Fruit fly (Drosophila melanogaster) whole organism, prepupa: ENCODE data around the gene mRpL44.

ENCODE experiments used
- Blimp-1 ChIP-seq: fragments of 200-800 bp; sonication (Bioruptor generic); optimal IDR thresholded peaks from 3 replicates; lab custom pipeline; 2017; ENCODE audit warnings: missing biosample characterization, missing genetic modification characterization, mild to moderate bottlenecking, moderate library complexity, missing genetic modification reagents
- CG10669 ChIP-seq: fragments of 200-800 bp; sonication (Bioruptor generic); optimal IDR thresholded peaks from 3 replicates; lab custom pipeline; 2018; ENCODE audit warnings: missing biosample characterization, mild to moderate bottlenecking, missing genetic modification characterization, moderate library complexity
- CG11902 ChIP-seq: fragments of 200-800 bp; sonication (Bioruptor generic); optimal IDR thresholded peaks from 3 replicates; lab custom pipeline; 2016; ENCODE audit warnings: missing biosample characterization, missing genetic modification characterization
- CG1621 ChIP-seq: fragments of 200-800 bp; sonication (Bioruptor generic); optimal IDR thresholded peaks from 3 replicates; lab custom pipeline; 2018; ENCODE audit warnings: missing biosample characterization, mild to moderate bottlenecking, missing genetic modification characterization
- CG16779 ChIP-seq: fragments of 200-800 bp; sonication (Bioruptor generic); optimal IDR thresholded peaks from 3 replicates; lab custom pipeline; 2017; ENCODE audit warnings: missing biosample characterization, mild to moderate bottlenecking, missing genetic modification characterization
- CG3032 ChIP-seq: fragments of 200-800 bp; optimal IDR thresholded peaks from 2 replicates; lab custom pipeline; 2019; ENCODE audit warnings: missing biosample characterization, mild to moderate bottlenecking, missing genetic modification characterization, moderate library complexity
- CG31627 ChIP-seq: fragments of 200-800 bp; sonication (Bioruptor generic); optimal IDR thresholded peaks from 3 replicates; lab custom pipeline; 2016; ENCODE audit warnings: missing biosample characterization, missing genetic modification characterization
- CG32006 ChIP-seq: fragments of 200-800 bp; sonication (Bioruptor generic); optimal IDR thresholded peaks from 3 replicates; lab custom pipeline; 2017; ENCODE audit warnings: missing biosample characterization, mild to moderate bottlenecking, missing genetic modification characterization
- CG3919 ChIP-seq: fragments of 200-800 bp; sonication (Bioruptor generic); optimal IDR thresholded peaks from 3 replicates; lab custom pipeline; 2016; ENCODE audit warnings: missing biosample characterization, missing genetic modification characterization
- CG6163 ChIP-seq: fragments of 200-800 bp; sonication (Bioruptor generic); IDR thresholded peaks from 3 replicates; pipeline ENCODE4 v1.3.6; 2022; ENCODE audit warnings: missing biosample characterization, missing genetic modification characterization
- CG6276 ChIP-seq: fragments of 200-800 bp; sonication (Bioruptor generic); optimal IDR thresholded peaks from 2 replicates; lab custom pipeline; 2017; ENCODE audit warnings: missing biosample characterization, mild to moderate bottlenecking, missing genetic modification characterization
- CG6808 ChIP-seq: fragments of 200-800 bp; sonication (Bioruptor generic); optimal IDR thresholded peaks from 3 replicates; lab custom pipeline; 2017; ENCODE audit warnings: missing biosample characterization, missing genetic modification characterization, mild to moderate bottlenecking, moderate library complexity, missing genetic modification reagents
- CG6854 ChIP-seq: fragments of 200-800 bp; sonication (Bioruptor generic); optimal IDR thresholded peaks from 2 replicates; lab custom pipeline; 2017; ENCODE audit warnings: missing biosample characterization, mild to moderate bottlenecking, missing genetic modification characterization
- CG7368 ChIP-seq: fragments of 200-800 bp; sonication (Bioruptor generic); optimal IDR thresholded peaks from 3 replicates; lab custom pipeline; 2016; ENCODE audit warnings: missing biosample characterization, missing genetic modification characterization
- CG8119 ChIP-seq: fragments of 200-800 bp; sonication (Bioruptor generic); IDR thresholded peaks from 3 replicates; pipeline ENCODE4 v1.3.6; 2022; ENCODE audit warnings: missing biosample characterization, missing genetic modification characterization
- CG8319 ChIP-seq: fragments of 200-800 bp; sonication (Bioruptor generic); optimal IDR thresholded peaks from 3 replicates; lab custom pipeline; 2016; ENCODE audit warnings: missing biosample characterization, missing genetic modification characterization
- CG9139 ChIP-seq: fragments of 200-800 bp; sonication (Bioruptor generic); optimal IDR thresholded peaks from 3 replicates; lab custom pipeline; 2017; ENCODE audit warnings: missing biosample characterization, mild to moderate bottlenecking, missing genetic modification characterization
- Eip78C ChIP-seq: fragments of 200-800 bp; sonication (Bioruptor generic); peaks from one replicate; lab custom pipeline; 2016; ENCODE audit warnings: missing biosample characterization, missing genetic modification characterization
- Gug ChIP-seq: fragments of 200-800 bp; sonication (Bioruptor generic); IDR thresholded peaks from 2 replicates; pipeline ENCODE4 v1.3.6; 2022; ENCODE audit warnings: missing biosample characterization, missing genetic modification characterization
- Hr38 ChIP-seq: sonication (Bioruptor generic); optimal IDR thresholded peaks from 2 replicates; lab custom pipeline; 2016; ENCODE audit warnings: missing biosample characterization, missing genetic modification characterization
- Hr39 ChIP-seq: fragments of 200-800 bp; sonication (Bioruptor generic); optimal IDR thresholded peaks from 2 replicates; lab custom pipeline; 2016; ENCODE audit warnings: missing biosample characterization, missing genetic modification characterization
- Hr4 ChIP-seq: fragments of 200-800 bp; sonication (Bioruptor generic); optimal IDR thresholded peaks from 3 replicates; lab custom pipeline; 2016; ENCODE audit warnings: missing biosample characterization, missing genetic modification characterization
- Lpt ChIP-seq: fragments of 200-800 bp; sonication (Bioruptor generic); optimal IDR thresholded peaks from 3 replicates; lab custom pipeline; 2016; ENCODE audit warnings: missing biosample characterization, missing genetic modification characterization
- Sox14 ChIP-seq: fragments of 200-800 bp; sonication (Bioruptor generic); optimal IDR thresholded peaks from 3 replicates; lab custom pipeline; 2016; ENCODE audit warnings: missing biosample characterization, missing genetic modification characterization
- Sox15 ChIP-seq: fragments of 200-800 bp; sonication (Bioruptor generic); optimal IDR thresholded peaks from 3 replicates; lab custom pipeline; 2016; ENCODE audit warnings: missing biosample characterization, missing genetic modification characterization
- achi ChIP-seq: fragments of 200-800 bp; sonication (Bioruptor generic); optimal IDR thresholded peaks from 3 replicates; lab custom pipeline; 2016; ENCODE audit warnings: missing biosample characterization, missing genetic modification characterization
- acj6 ChIP-seq: fragments of 200-800 bp; sonication (Bioruptor generic); optimal IDR thresholded peaks from 3 replicates; lab custom pipeline; 2016; ENCODE audit warnings: missing biosample characterization, missing genetic modification characterization
- cyc ChIP-seq: fragments of 200-800 bp; sonication (Bioruptor generic); optimal IDR thresholded peaks from 3 replicates; lab custom pipeline; 2016; ENCODE audit warnings: missing biosample characterization, missing genetic modification characterization
- dsx ChIP-seq: fragments of 200-800 bp; optimal IDR thresholded peaks from 3 replicates; lab custom pipeline; 2019; ENCODE audit warnings: missing biosample characterization, mild to moderate bottlenecking, missing genetic modification characterization, moderate library complexity; ENCODE audit not compliant: poor library complexity, severe bottlenecking
- eg ChIP-seq: fragments of 200-800 bp; sonication (Bioruptor generic); IDR thresholded peaks from 3 replicates; pipeline ENCODE4 v1.3.6; 2022; ENCODE audit warnings: missing biosample characterization, missing genetic modification characterization
- fd59A ChIP-seq: fragments of 200-800 bp; sonication (Bioruptor generic); optimal IDR thresholded peaks from 2 replicates; lab custom pipeline; 2017; ENCODE audit warnings: missing biosample characterization, mild to moderate bottlenecking, missing genetic modification characterization, missing genetic modification reagents
- fd85E ChIP-seq: fragments of 200-800 bp; sonication (Bioruptor generic); optimal IDR thresholded peaks from 3 replicates; lab custom pipeline; 2016; ENCODE audit warnings: missing biosample characterization, missing genetic modification characterization
- fkh ChIP-seq: fragments of 200-800 bp; sonication (Bioruptor generic); optimal IDR thresholded peaks from 3 replicates; lab custom pipeline; 2017; ENCODE audit warnings: missing biosample characterization, mild to moderate bottlenecking, missing genetic modification characterization, moderate library complexity
- lz ChIP-seq: fragments of 200-800 bp; sonication (Bioruptor generic); optimal IDR thresholded peaks from 3 replicates; lab custom pipeline; 2016; ENCODE audit warnings: missing biosample characterization, missing genetic modification characterization
- net ChIP-seq: fragments of 200-800 bp; sonication (Bioruptor generic); optimal IDR thresholded peaks from 3 replicates; lab custom pipeline; 2016; ENCODE audit warnings: missing biosample characterization, missing genetic modification characterization
- pdm3 ChIP-seq: fragments of 200-800 bp; sonication (Bioruptor generic); optimal IDR thresholded peaks from 3 replicates; lab custom pipeline; 2016; ENCODE audit warnings: missing biosample characterization, missing genetic modification characterization
- ss ChIP-seq, 2 experiments: fragments of 200-800 bp; sonication (Bioruptor generic); optimal IDR thresholded peaks; 2 replicates in 1 of 2; 3 replicates in 1 of 2; lab custom pipeline; 2017 to 2018; ENCODE audit warnings: mild to moderate bottlenecking in 2 of 2, missing biosample characterization in 2 of 2, missing genetic modification characterization in 2 of 2, moderate library complexity in 1 of 2
- svp ChIP-seq: fragments of 200-800 bp; sonication (Bioruptor generic); peaks from one replicate; lab custom pipeline; 2016; ENCODE audit warnings: missing biosample characterization, missing genetic modification characterization
- vri ChIP-seq: fragments of 200-800 bp; sonication (Bioruptor generic); optimal IDR thresholded peaks from 3 replicates; lab custom pipeline; 2016; ENCODE audit warnings: missing biosample characterization, mild to moderate bottlenecking, missing genetic modification characterization

mRpL44 gene

dm6 chr3R:5518627-5519026 lies 48.2 kb upstream of the mRpL44 start (continued):
- TF ChIP-seq Blimp-1 (GFP tag; lab: Kevin White, UChicago) (no peak), net (GFP tag; lab: Kevin White, UChicago) (peak; percentile 73), CG6163 (GFP tag; lab: Robert Waterston, UW) (peak; percentile 80), fd85E (GFP tag; lab: Kevin White, UChicago) (no peak), CG11902 (GFP tag; lab: Kevin White, UChicago) (peak; percentile 40), lz (peak; percentile 69), Hr39 (GFP tag; lab: Kevin White, UChicago) (peak; percentile 70), Gug (GFP tag; lab: Robert Waterston, UW) (peak; percentile 43; the same call in 1 of the 2 replicates), CG1621 (tag; lab: Kevin White, UChicago) (peak; percentile 41), cyc (GFP tag; lab: Kevin White, UChicago) (peak; percentile 60), pdm3 (GFP tag; lab: Kevin White, UChicago) (peak; percentile 74), CG8319 (GFP tag; lab: Kevin White, UChicago) (peak; percentile 51), CG31627 (peak; percentile 72), Sox15 (GFP tag; lab: Kevin White, UChicago) (peak; percentile 52), fkh (GFP tag; lab: Kevin White, UChicago) (no peak), Sox14 (GFP tag; lab: Kevin White, UChicago) (peak; percentile 64), dsx (peak; percentile 90), CG3032 (tag; lab: Kevin White, UChicago) (peak; percentile 48), CG32006 (GFP tag; lab: Kevin White, UChicago) (peak; percentile 78), CG8119 (peak; percentile 61; the same call in 1 of the 3 replicates), achi (GFP tag; lab: Kevin White, UChicago) (peak; percentile 65), Hr4 (GFP tag; lab: Kevin White, UChicago) (peak; percentile 71), vri (GFP tag; lab: Kevin White, UChicago) (peak; percentile 30), CG6854 (GFP tag; lab: Kevin White, UChicago) (no peak), fd59A (peak; percentile 63), CG10669 (GFP tag; lab: Kevin White, UChicago) (peak; percentile 74), eg (GFP tag; lab: Robert Waterston, UW) (peak; percentile 75), CG9139 (GFP tag; lab: Kevin White, UChicago) (no peak), acj6 (GFP tag; lab: Kevin White, UChicago) (peak; percentile 63)

dm6 chr3R:5517876-5518211 lies 47.4 kb upstream of the mRpL44 start:
- TF ChIP-seq CG3032 (tag; lab: Kevin White, UChicago) (no peak), svp (GFP tag; lab: Kevin White, UChicago) (peak; percentile 90)

- TF ChIP-seq CG1621 (tag; lab: Kevin White, UChicago) = peak; percentile 24
- peak; percentile 42 for TF ChIP-seq CG9139 (GFP tag; lab: Kevin White, UChicago)
- TF ChIP-seq CG6276 = peak; percentile 40
- no peak for TF ChIP-seq CG7368 (GFP tag; lab: Kevin White, UChicago)
- no peak for TF ChIP-seq net (GFP tag; lab: Kevin White, UChicago)
- TF ChIP-seq dsx = no peak
- peak; percentile 20 for TF ChIP-seq CG16779 (tag; lab: Kevin White, UChicago)
- TF ChIP-seq CG8119 = peak; percentile 28; the same call in 1 of the 3 replicates
- TF ChIP-seq CG3919 = peak; percentile 8
- TF ChIP-seq CG6854 (GFP tag; lab: Kevin White, UChicago) = peak; percentile 45
- no peak for TF ChIP-seq Hr38 (GFP tag; lab: Kevin White, UChicago)
- TF ChIP-seq ss (GFP tag; optimal IDR thresholded peaks at IDR 0.05; lab: Kevin White, UChicago) = peak; percentile 28 to 54
- peak; percentile 10 for TF ChIP-seq vri (GFP tag; lab: Kevin White, UChicago)
- TF ChIP-seq Lpt (GFP tag; lab: Kevin White, UChicago) = peak; percentile 40
- TF ChIP-seq fkh (GFP tag; lab: Kevin White, UChicago) = peak; percentile 97
- peak; percentile 14 for TF ChIP-seq Sox14 (GFP tag; lab: Kevin White, UChicago)
- TF ChIP-seq svp (GFP tag; lab: Kevin White, UChicago) = peak; percentile 93
- TF ChIP-seq CG6808 = no peak
- peak; percentile 58 for TF ChIP-seq Eip78C (GFP tag; lab: Kevin White, UChicago)
These were observed 46.8 kb upstream of the mRpL44 start, which contains the start of gene Itpr for dm6 chr3R:5517002-5517875. Gene Itpr, plus strand, starts transcription at chr3R:5517117.
